Worm (Caenorhabditis elegans) whole organism, young adult: ENCODE results near the gene str-193.

Experiments
- B0336.3 ChIP-seq: fragments of 200-800 bp; sonication (Bioruptor generic); IDR thresholded peaks from 2 replicates; pipeline ENCODE4 v1.3.6; 2022; ENCODE audit warnings: missing genetic modification characterization, missing compliant biosample characterization
- C06A6.2 ChIP-seq: fragments of 200-800 bp; sonication (Bioruptor generic); conservative IDR thresholded peaks from 2 replicates; pipeline ENCODE4 v1.3.6; 2022; ENCODE audit warnings: missing genetic modification characterization, missing compliant biosample characterization
- C17E4.6 ChIP-seq: fragments of 200-800 bp; sonication (Bioruptor generic); IDR thresholded peaks from 2 replicates; pipeline ENCODE4 v1.3.6; 2022; ENCODE audit warnings: missing genetic modification reagents, missing genetic modification characterization, missing compliant biosample characterization
- F39B2.1 ChIP-seq: fragments of 200-800 bp; sonication (Bioruptor generic); IDR thresholded peaks from 2 replicates; pipeline ENCODE4 v1.3.6; 2022; ENCODE audit warnings: missing genetic modification reagents, missing genetic modification characterization, missing compliant biosample characterization
- F52B5.7 ChIP-seq: sonication (generic microtip); optimal IDR thresholded peaks from 2 replicates; lab custom pipeline; 2016; ENCODE audit warnings: mild to moderate bottlenecking, missing genetic modification characterization, missing compliant biosample characterization
- F57C9.4 ChIP-seq: sonication (generic microtip); optimal IDR thresholded peaks from 2 replicates; lab custom pipeline; 2017; ENCODE audit warnings: mild to moderate bottlenecking, missing genetic modification characterization, missing compliant biosample characterization
- K11D2.4 ChIP-seq: fragments of 200-800 bp; sonication (Bioruptor generic); IDR thresholded peaks from 2 replicates; pipeline ENCODE4 v1.3.6; 2022; ENCODE audit warnings: missing genetic modification reagents, missing genetic modification characterization, missing compliant biosample characterization
- Y53G8AR.9 ChIP-seq: fragments of 200-800 bp; sonication (Bioruptor generic); conservative IDR thresholded peaks from 2 replicates; pipeline ENCODE4 v1.3.6; 2022; ENCODE audit warnings: missing genetic modification reagents, missing genetic modification characterization, missing compliant biosample characterization
- aptf-3 ChIP-seq: fragments of 200-800 bp; sonication (Bioruptor generic); IDR thresholded peaks from 2 replicates; pipeline ENCODE4 v1.3.6; 2022; ENCODE audit warnings: missing genetic modification characterization, missing compliant biosample characterization
- atf-7 ChIP-seq: sonication (generic microtip); optimal IDR thresholded peaks from 2 replicates; lab custom pipeline; 2017; ENCODE audit warnings: mild to moderate bottlenecking, missing genetic modification characterization, missing compliant biosample characterization
- attf-5 ChIP-seq: fragments of 200-800 bp; sonication (Bioruptor generic); optimal IDR thresholded peaks from 2 replicates; lab custom pipeline; 2018; ENCODE audit warnings: mild to moderate bottlenecking, missing genetic modification characterization, missing compliant biosample characterization
- attf-6 ChIP-seq: fragments of 200-800 bp; sonication (Bioruptor generic); IDR thresholded peaks from 2 replicates; pipeline ENCODE4 v1.3.6; 2022; ENCODE audit warnings: missing genetic modification reagents, missing genetic modification characterization, missing compliant biosample characterization
- bed-1 ChIP-seq: fragments of 200-800 bp; sonication (Bioruptor generic); IDR thresholded peaks from 2 replicates; pipeline ENCODE4 v1.3.6; 2022; ENCODE audit warnings: missing genetic modification reagents, missing genetic modification characterization, missing compliant biosample characterization
- ccch-3 ChIP-seq: fragments of 200-800 bp; sonication (Bioruptor generic); optimal IDR thresholded peaks from 2 replicates; lab custom pipeline; 2018; ENCODE audit warnings: mild to moderate bottlenecking, missing genetic modification characterization, missing compliant biosample characterization
- ceh-100 ChIP-seq: fragments of 200-800 bp; sonication (Bioruptor generic); IDR thresholded peaks from 2 replicates; pipeline ENCODE4 v1.3.6; 2022; ENCODE audit warnings: missing genetic modification reagents, missing genetic modification characterization, missing compliant biosample characterization
- ceh-27 ChIP-seq: fragments of 200-800 bp; sonication (Bioruptor generic); optimal IDR thresholded peaks from 2 replicates; lab custom pipeline; 2018; ENCODE audit warnings: mild to moderate bottlenecking, missing genetic modification characterization, moderate library complexity, missing compliant biosample characterization
- ceh-58 ChIP-seq: fragments of 200-800 bp; sonication (Bioruptor generic); IDR thresholded peaks from 2 replicates; pipeline ENCODE4 v1.3.6; 2022; ENCODE audit warnings: missing genetic modification characterization, missing compliant biosample characterization
- chd-7 ChIP-seq: sonication (generic microtip); optimal IDR thresholded peaks from 2 replicates; lab custom pipeline; 2016; ENCODE audit warnings: mild to moderate bottlenecking, missing genetic modification characterization, moderate library complexity, missing compliant biosample characterization
- die-1 ChIP-seq: sonication (generic microtip); optimal IDR thresholded peaks from 2 replicates; lab custom pipeline; 2016; ENCODE audit warnings: missing genotype, mild to moderate bottlenecking, missing genetic modification characterization, missing compliant biosample characterization
- egl-18 ChIP-seq: fragments of 200-800 bp; sonication (Bioruptor generic); IDR thresholded peaks from 2 replicates; pipeline ENCODE4 v1.3.6; 2022; ENCODE audit warnings: missing genetic modification reagents, missing genetic modification characterization, missing compliant biosample characterization
- hlh-26 ChIP-seq: fragments of 200-800 bp; sonication (Bioruptor generic); conservative IDR thresholded peaks from 2 replicates; pipeline ENCODE4 v1.3.6; 2022; ENCODE audit warnings: missing genetic modification reagents, missing genetic modification characterization, missing compliant biosample characterization
- madf-6 ChIP-seq: fragments of 200-800 bp; sonication (Bioruptor generic); IDR thresholded peaks from 2 replicates; pipeline ENCODE4 v1.3.6; 2022; ENCODE audit warnings: missing genetic modification reagents, missing genetic modification characterization, missing compliant biosample characterization
- mxl-1 ChIP-seq: sonication (generic microtip); optimal IDR thresholded peaks from 2 replicates; lab custom pipeline; 2016; ENCODE audit warnings: missing genetic modification characterization, missing compliant biosample characterization
- nfya-1 ChIP-seq: sonication (generic microtip); optimal IDR thresholded peaks from 2 replicates; lab custom pipeline; 2017; ENCODE audit warnings: antibody characterized with exemption, missing compliant biosample characterization, missing genetic modification characterization, borderline replicate concordance; ENCODE audit not compliant: insufficient read depth
- nhr-120 ChIP-seq: fragments of 200-800 bp; sonication (Bioruptor generic); IDR thresholded peaks from 2 replicates; pipeline ENCODE4 v1.3.6; 2022; ENCODE audit warnings: missing genetic modification characterization, missing compliant biosample characterization
- rpc-1 ChIP-seq, 2 experiments: fragments of 150-350 bp in 1 of 2; sonication (generic microtip) in 1 of 2; optimal IDR thresholded peaks; 2 replicates each; lab custom pipeline; 2014 to 2018; ENCODE audit warnings: missing biosample characterization in 1 of 2, missing genetic modification characterization in 1 of 2, missing genetic modification reagents in 1 of 2, missing genotype in 1 of 2
- snpc-1.3 ChIP-seq: sonication (generic microtip); optimal IDR thresholded peaks from 2 replicates; lab custom pipeline; 2017; ENCODE audit warnings: missing genetic modification characterization, mild to moderate bottlenecking, missing compliant biosample characterization, antibody characterized with exemption, moderate library complexity, missing genotype, missing genetic modification reagents; ENCODE audit not compliant: insufficient read depth
- somi-1 ChIP-seq: fragments of 200-800 bp; sonication (Bioruptor generic); optimal IDR thresholded peaks from 2 replicates; lab custom pipeline; 2018; ENCODE audit warnings: mild to moderate bottlenecking, missing genetic modification characterization, missing compliant biosample characterization
- sptf-2 ChIP-seq: fragments of 200-800 bp; sonication (Bioruptor generic); optimal IDR thresholded peaks from 2 replicates; lab custom pipeline; 2018; ENCODE audit warnings: mild to moderate bottlenecking, missing genetic modification characterization, missing compliant biosample characterization
- tbx-9 ChIP-seq: sonication (generic microtip); optimal IDR thresholded peaks from 2 replicates; lab custom pipeline; 2016; ENCODE audit warnings: borderline replicate concordance, missing genetic modification characterization, inconsistent platforms, missing compliant biosample characterization
- tlf-1 ChIP-seq: fragments of 200-800 bp; sonication (Bioruptor generic); optimal IDR thresholded peaks from 2 replicates; lab custom pipeline; 2018; ENCODE audit warnings: mild to moderate bottlenecking, missing genetic modification characterization, missing compliant biosample characterization
- unc-130 ChIP-seq: sonication (generic microtip); optimal IDR thresholded peaks from 2 replicates; lab custom pipeline; 2016; ENCODE audit warnings: missing genetic modification reagents, missing genetic modification characterization, missing compliant biosample characterization
- ztf-18 ChIP-seq: sonication (generic microtip); optimal IDR thresholded peaks from 2 replicates; lab custom pipeline; 2016; ENCODE audit warnings: missing genotype, mild to moderate bottlenecking, missing genetic modification characterization, missing compliant biosample characterization
- ztf-25 ChIP-seq: fragments of 200-800 bp; sonication (Bioruptor generic); IDR thresholded peaks from 2 replicates; pipeline ENCODE4 v1.3.6; 2022; ENCODE audit warnings: missing genetic modification reagents, missing genetic modification characterization, missing compliant biosample characterization
- ztf-28 ChIP-seq: fragments of 200-800 bp; sonication (Bioruptor generic); IDR thresholded peaks from 2 replicates; pipeline ENCODE4 v1.3.6; 2022; ENCODE audit warnings: missing genetic modification reagents, missing genetic modification characterization, missing compliant biosample characterization
- ztf-6 ChIP-seq: fragments of 200-800 bp; sonication (Bioruptor generic); IDR thresholded peaks from 2 replicates; pipeline ENCODE4 v1.3.6; 2022; ENCODE audit warnings: missing genetic modification reagents, missing genetic modification characterization, missing compliant biosample characterization

The str-193 gene

DNA sequence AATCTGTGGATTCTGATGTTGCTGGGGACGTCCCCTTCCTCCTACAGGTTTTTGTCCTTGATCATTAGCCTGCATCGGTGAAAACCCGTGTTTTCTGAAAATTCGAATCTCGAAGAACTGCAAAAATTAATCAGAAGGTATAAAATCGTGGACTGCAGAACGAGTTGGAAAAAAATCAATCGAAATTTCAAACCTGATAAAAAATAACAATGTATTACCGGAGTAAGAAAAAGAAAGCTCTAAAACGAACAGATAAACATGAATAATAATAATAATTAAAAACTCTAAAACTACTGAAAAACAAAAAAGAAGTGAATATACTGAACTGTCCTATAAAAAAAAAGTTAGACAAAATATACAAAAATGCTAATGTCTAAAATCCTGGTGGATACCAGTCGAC, 38.7 kb downstream of the str-193 start, which contains the start of gene F46B6.5:
Gene F46B6.5, minus strand, starts transcription at position 101 of the 400 bp plus-strand sequence.
- 0 out of 2 replicates have a peak, but pooled peaks have one; percentile 38 for TF ChIP-seq ztf-25 (GFP tag; lab: Robert Waterston, UW)
- no peak for TF ChIP-seq ceh-58 (GFP tag; lab: Robert Waterston, UW)
- TF ChIP-seq rpc-1 (optimal IDR thresholded peaks at IDR 0.05; lab: Kevin White, UChicago) = no peak
- TF ChIP-seq rpc-1 (tag; optimal IDR thresholded peaks at IDR 0.05; lab: Kevin White, UChicago) = no peak

DNA sequence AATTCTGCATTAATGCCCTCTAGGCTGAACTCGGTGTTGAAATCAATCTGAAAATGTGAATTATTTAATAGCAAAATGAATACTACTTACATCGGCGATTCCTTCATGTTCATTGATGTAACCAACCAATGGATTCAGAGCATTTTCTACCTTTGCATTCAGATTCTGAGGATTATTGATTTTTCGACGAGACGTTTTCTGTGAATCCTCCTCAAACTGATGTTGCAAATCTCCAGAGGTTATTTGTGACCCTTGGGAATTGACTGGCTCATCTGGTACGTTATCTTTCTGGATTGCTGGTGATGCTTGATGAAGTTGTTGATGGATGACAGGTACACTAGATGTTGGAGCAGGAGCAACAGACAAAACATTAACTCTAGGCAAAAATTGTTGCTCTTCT, 39.6 kb downstream of the str-193 start:
- TF ChIP-seq tlf-1 (GFP tag; lab: Kevin White, UChicago) = no peak
- no peak for TF ChIP-seq C06A6.2 (GFP tag; lab: Robert Waterston, UW)
- no peak for TF ChIP-seq tbx-9 (tag; lab: Kevin White, UChicago)
- no peak for TF ChIP-seq ceh-27 (GFP tag; lab: Kevin White, UChicago)
- no peak for TF ChIP-seq somi-1 (GFP tag; lab: Kevin White, UChicago)
- no peak for TF ChIP-seq ztf-6 (GFP tag; lab: Robert Waterston, UW)
- TF ChIP-seq die-1 (tag; lab: Kevin White, UChicago) = no peak
- no peak for TF ChIP-seq F52B5.7 (tag; lab: Kevin White, UChicago)
- no peak for TF ChIP-seq F39B2.1
- no peak for TF ChIP-seq chd-7 (tag; lab: Kevin White, UChicago)
- no peak for TF ChIP-seq snpc-1.3 (tag; lab: Kevin White, UChicago)
- TF ChIP-seq ceh-58 (GFP tag; lab: Robert Waterston, UW) = no peak
- no peak for TF ChIP-seq hlh-26
- no peak for TF ChIP-seq ccch-3 (GFP tag; lab: Kevin White, UChicago)
- no peak for TF ChIP-seq Y53G8AR.9 (GFP tag; lab: Robert Waterston, UW)
- TF ChIP-seq attf-6 (GFP tag; lab: Robert Waterston, UW) = no peak
- no peak for TF ChIP-seq attf-5 (GFP tag; lab: Kevin White, UChicago)
- TF ChIP-seq B0336.3 (GFP tag; lab: Robert Waterston, UW) = no peak

DNA sequence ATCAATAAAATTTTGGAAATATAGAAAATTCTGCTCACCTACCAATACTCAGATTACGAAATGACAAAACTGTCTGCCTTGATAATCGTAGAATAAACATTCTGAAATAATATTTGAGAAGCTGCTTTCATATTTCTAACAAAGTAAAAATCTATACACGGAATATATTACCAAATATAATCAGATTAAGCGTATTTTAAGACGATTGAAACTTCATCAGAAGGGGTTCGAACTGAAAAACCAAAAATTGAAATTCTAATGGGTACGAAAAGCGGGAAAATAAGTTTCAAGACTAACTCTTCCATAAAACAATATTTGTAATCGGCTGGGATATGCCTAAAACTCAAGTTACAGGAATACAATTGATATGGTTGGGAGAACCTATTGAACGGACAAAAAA, 42.2 kb downstream of the str-193 start, which contains the start of gene F46B6.4:
Gene F46B6.4, minus strand, starts transcription at position 101 of the 400 bp plus-strand sequence.
- TF ChIP-seq mxl-1 (tag; lab: Kevin White, UChicago) (no peak), egl-18 (GFP tag; lab: Robert Waterston, UW) (no peak), hlh-26 (no peak), somi-1 (GFP tag; lab: Kevin White, UChicago) (no peak), bed-1 (GFP tag; lab: Robert Waterston, UW) (no peak), unc-130 (no peak), K11D2.4 (GFP tag; lab: Robert Waterston, UW) (no peak), ceh-100 (GFP tag; lab: Robert Waterston, UW) (no peak), ztf-18 (tag; lab: Kevin White, UChicago) (no peak), sptf-2 (no peak), chd-7 (tag; lab: Kevin White, UChicago) (no peak), atf-7 (tag; lab: Kevin White, UChicago) (no peak), C17E4.6 (no peak), ztf-28 (GFP tag; lab: Robert Waterston, UW) (no peak), nfya-1 (tag; lab: Kevin White, UChicago) (no peak), nhr-120 (GFP tag; lab: Robert Waterston, UW) (no peak)

DNA sequence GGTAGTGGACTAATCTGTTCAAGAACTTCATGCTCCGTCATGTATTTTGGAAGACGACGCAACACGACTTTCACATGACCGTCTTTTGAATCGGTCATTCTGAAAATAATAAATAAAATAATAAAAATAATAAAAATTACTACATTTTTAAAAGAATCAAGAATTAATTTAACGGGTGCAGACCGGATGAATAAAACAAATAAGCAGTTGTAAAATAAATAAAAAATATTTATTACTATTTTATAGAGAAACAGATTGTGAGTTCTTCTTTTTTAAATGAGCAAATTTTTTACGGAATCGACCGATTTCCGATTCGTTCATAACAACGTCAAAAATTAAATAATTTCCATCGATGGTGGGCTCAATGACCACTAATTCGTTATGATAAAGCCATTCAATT, 44.0 kb downstream of the str-193 start, which contains the start of gene smg-4:
Gene smg-4, minus strand, starts transcription at position 101 of the 400 bp plus-strand sequence.
- TF ChIP-seq madf-6 (0 out of 2 replicates have a peak, but pooled peaks have one; percentile 10), aptf-3 (GFP tag; lab: Robert Waterston, UW) (no peak), F57C9.4 (tag; lab: Kevin White, UChicago) (no peak)
